Worm (Caenorhabditis elegans) whole organism, L4 larva: ENCODE measurements around the gene eif-2A.

Experiments
- F10B5.3 ChIP-seq: sonication (generic microtip); optimal IDR thresholded peaks from 2 replicates; lab custom pipeline; 2016; ENCODE audit warnings: mild to moderate bottlenecking, missing genetic modification characterization, missing compliant biosample characterization
- F37D6.2 ChIP-seq: sonication (generic microtip); optimal IDR thresholded peaks from 2 replicates; lab custom pipeline; 2016; ENCODE audit warnings: mild to moderate bottlenecking, missing genetic modification characterization, missing compliant biosample characterization
- F44E2.7 ChIP-seq: fragments of 200-800 bp; sonication (Bioruptor generic); IDR thresholded peaks from 2 replicates; pipeline ENCODE4 v2.1.2; 2022; ENCODE audit warnings: missing genetic modification characterization, missing compliant biosample characterization
- T20F7.1 ChIP-seq: fragments of 200-800 bp; sonication (Bioruptor generic); optimal IDR thresholded peaks from 2 replicates; lab custom pipeline; 2018; ENCODE audit warnings: mild to moderate bottlenecking, missing genetic modification characterization, missing compliant biosample characterization
- Y5F2A.4 ChIP-seq: fragments of 200-800 bp; sonication (Bioruptor generic); optimal IDR thresholded peaks from 2 replicates; lab custom pipeline; 2018; ENCODE audit warnings: mild to moderate bottlenecking, missing genetic modification characterization, missing compliant biosample characterization
- aha-1 ChIP-seq: fragments of 150-350 bp; peaks from one replicate; lab custom pipeline; 2014; ENCODE audit warnings: missing biosample characterization, missing genetic modification characterization
- aly-2 ChIP-seq: sonication (generic microtip); optimal IDR thresholded peaks from 2 replicates; lab custom pipeline; 2018; ENCODE audit warnings: missing biosample characterization, missing genetic modification characterization
- ama-1 ChIP-seq: fragments of 150-350 bp; optimal IDR thresholded peaks from 2 replicates; lab custom pipeline; 2014; ENCODE audit warnings: inconsistent platforms, mixed read lengths
- ceh-28 ChIP-seq: fragments of 150-350 bp; optimal IDR thresholded peaks from 2 replicates; lab custom pipeline; 2014; ENCODE audit warnings: missing biosample characterization, missing genetic modification reagents, missing genetic modification characterization
- ceh-32 ChIP-seq: sonication (generic microtip); optimal IDR thresholded peaks from 2 replicates; lab custom pipeline; 2016; ENCODE audit warnings: mild to moderate bottlenecking, missing genetic modification characterization, missing compliant biosample characterization; ENCODE audit not compliant: poor library complexity
- ceh-44 ChIP-seq: fragments of 200-800 bp; sonication (Bioruptor generic); IDR thresholded peaks from 2 replicates; pipeline ENCODE4 v1.3.6; 2022; ENCODE audit warnings: missing genetic modification reagents, missing genetic modification characterization, missing compliant biosample characterization
- ceh-62 ChIP-seq: sonication (generic microtip); optimal IDR thresholded peaks from 2 replicates; lab custom pipeline; 2017; ENCODE audit warnings: missing biosample characterization, missing genetic modification characterization
- ceh-82 ChIP-seq: sonication (generic microtip); optimal IDR thresholded peaks from 2 replicates; lab custom pipeline; 2017; ENCODE audit warnings: missing biosample characterization, missing genetic modification characterization
- ces-1 ChIP-seq: fragments of 150-350 bp; sonication (generic microtip); optimal IDR thresholded peaks from 4 replicates; lab custom pipeline; 2014; ENCODE audit warnings: missing biosample characterization, missing genetic modification reagents, missing genetic modification characterization
- cey-2 ChIP-seq: sonication (generic microtip); optimal IDR thresholded peaks from 3 replicates; lab custom pipeline; 2017; ENCODE audit warnings: missing genetic modification characterization, mild to moderate bottlenecking, missing compliant biosample characterization, antibody characterized with exemption, borderline replicate concordance; ENCODE audit not compliant: insufficient read depth
- ctbp-1 ChIP-seq: fragments of 200-800 bp; sonication (Bioruptor generic); IDR thresholded peaks from 2 replicates; pipeline ENCODE4 v1.3.6; 2022; ENCODE audit warnings: missing genetic modification reagents, missing genetic modification characterization, missing compliant biosample characterization
- daf-16 ChIP-seq, 3 experiments: sonication (generic microtip); optimal IDR thresholded peaks; 2 replicates each; lab custom pipeline; 2016 to 2017; ENCODE audit warnings: missing genetic modification characterization in 3 of 3, missing genetic modification reagents in 3 of 3, mild to moderate bottlenecking in 2 of 3, missing compliant biosample characterization in 2 of 3, missing biosample characterization in 1 of 3, moderate library complexity in 1 of 3
- daf-8 ChIP-seq: fragments of 200-800 bp; sonication (Bioruptor generic); IDR thresholded peaks from 2 replicates; pipeline ENCODE4 v1.3.6; 2022; ENCODE audit warnings: missing genetic modification characterization, missing compliant biosample characterization
- dmd-8 ChIP-seq: fragments of 200-800 bp; sonication (Bioruptor generic); IDR thresholded peaks from 2 replicates; pipeline ENCODE4 v1.3.6; 2022; ENCODE audit warnings: missing genetic modification characterization, missing compliant biosample characterization
- dpl-1 ChIP-seq: fragments of 150-350 bp; optimal IDR thresholded peaks from 2 replicates; lab custom pipeline; 2014; ENCODE audit warnings: missing biosample characterization, missing genetic modification reagents, missing genetic modification characterization
- duxl-1 ChIP-seq: sonication (generic microtip); optimal IDR thresholded peaks from 2 replicates; lab custom pipeline; 2016; ENCODE audit warnings: mild to moderate bottlenecking, missing genetic modification characterization, moderate library complexity, missing compliant biosample characterization; ENCODE audit not compliant: poor library complexity
- dve-1 ChIP-seq: sonication (generic microtip); optimal IDR thresholded peaks from 2 replicates; lab custom pipeline; 2017; ENCODE audit warnings: antibody characterized with exemption, mild to moderate bottlenecking, missing genetic modification characterization, missing compliant biosample characterization; ENCODE audit not compliant: insufficient read depth
- fkh-10 ChIP-seq: fragments of 150-350 bp; optimal IDR thresholded peaks from 2 replicates; lab custom pipeline; 2014; ENCODE audit warnings: missing biosample characterization, missing genetic modification reagents, missing genetic modification characterization
- gei-8 ChIP-seq: fragments of 200-800 bp; sonication (Bioruptor generic); optimal IDR thresholded peaks from 2 replicates; lab custom pipeline; 2018; ENCODE audit warnings: mild to moderate bottlenecking, missing genetic modification characterization, missing compliant biosample characterization
- hlh-11 ChIP-seq: fragments of 200-800 bp; sonication (Bioruptor generic); optimal IDR thresholded peaks from 2 replicates; lab custom pipeline; 2018; ENCODE audit warnings: mild to moderate bottlenecking, missing genetic modification characterization, missing compliant biosample characterization
- hlh-30 ChIP-seq: sonication (generic microtip); optimal IDR thresholded peaks from 2 replicates; lab custom pipeline; 2017; ENCODE audit warnings: antibody characterized with exemption, mild to moderate bottlenecking, missing genetic modification characterization, missing compliant biosample characterization; ENCODE audit not compliant: insufficient read depth
- lim-7 ChIP-seq: fragments of 200-800 bp; sonication (Bioruptor generic); IDR thresholded peaks from 2 replicates; pipeline ENCODE4 v1.3.6; 2022; ENCODE audit warnings: missing genetic modification characterization, missing compliant biosample characterization
- lin-1 ChIP-seq: fragments of 200-800 bp; sonication (Bioruptor generic); IDR thresholded peaks from 2 replicates; pipeline ENCODE4 v1.3.6; 2022; ENCODE audit warnings: missing genetic modification reagents, missing genetic modification characterization, missing compliant biosample characterization
- lin-13 ChIP-seq: fragments of 150-350 bp; optimal IDR thresholded peaks from 2 replicates; lab custom pipeline; 2014; ENCODE audit warnings: missing biosample characterization, missing genetic modification reagents, missing genetic modification characterization
- lin-38 ChIP-seq: fragments of 200-800 bp; sonication (Bioruptor generic); IDR thresholded peaks from 2 replicates; pipeline ENCODE4 v1.3.6; 2022; ENCODE audit warnings: missing genetic modification reagents, missing genetic modification characterization, missing compliant biosample characterization
- lin-39 ChIP-seq: fragments of 150-350 bp; optimal IDR thresholded peaks from 2 replicates; lab custom pipeline; 2014; ENCODE audit warnings: missing biosample characterization, missing genetic modification reagents, missing genetic modification characterization
- lsy-2 ChIP-seq, 2 experiments: fragments of 150-350 bp in 1 of 2; sonication (generic microtip) in 1 of 2; optimal IDR thresholded peaks; 2 replicates each; lab custom pipeline; 2014 to 2017; ENCODE audit warnings: missing biosample characterization in 2 of 2, missing genetic modification characterization in 2 of 2
- madf-5 ChIP-seq, 2 experiments: fragments of 200-800 bp; sonication (Bioruptor generic); IDR thresholded peaks; 2 replicates each; pipeline ENCODE4 v1.3.6; 2022; ENCODE audit warnings: missing compliant biosample characterization in 2 of 2, missing genetic modification characterization in 2 of 2
- mdt-29 ChIP-seq: fragments of 200-800 bp; sonication (Bioruptor generic); IDR thresholded peaks from 2 replicates; pipeline ENCODE4 v1.3.6; 2022; ENCODE audit warnings: missing genetic modification reagents, missing genetic modification characterization, missing compliant biosample characterization
- mes-2 ChIP-seq: sonication (generic microtip); optimal IDR thresholded peaks from 2 replicates; lab custom pipeline; 2016; ENCODE audit warnings: missing genotype, mild to moderate bottlenecking, missing genetic modification characterization, missing compliant biosample characterization; ENCODE audit not compliant: poor library complexity, severe bottlenecking
- nhr-11 ChIP-seq: fragments of 150-350 bp; optimal IDR thresholded peaks from 2 replicates; lab custom pipeline; 2014; ENCODE audit warnings: missing biosample characterization, missing genetic modification characterization
- nhr-111 ChIP-seq: fragments of 200-800 bp; sonication (Bioruptor generic); optimal IDR thresholded peaks from 2 replicates; lab custom pipeline; 2018; ENCODE audit warnings: mild to moderate bottlenecking, missing genetic modification characterization, missing compliant biosample characterization
- nhr-42 ChIP-seq: fragments of 200-800 bp; sonication (Bioruptor generic); IDR thresholded peaks from 2 replicates; pipeline ENCODE4 v1.3.6; 2022; ENCODE audit warnings: missing genetic modification characterization, missing compliant biosample characterization
- nhr-6 ChIP-seq: fragments of 150-350 bp; optimal IDR thresholded peaks from 2 replicates; lab custom pipeline; 2014; ENCODE audit warnings: missing biosample characterization, missing genetic modification characterization
- nhr-77 ChIP-seq: fragments of 150-350 bp; optimal IDR thresholded peaks from 2 replicates; lab custom pipeline; 2014; ENCODE audit warnings: missing biosample characterization, missing genetic modification characterization
- pha-4 ChIP-seq, 2 experiments: fragments of 150-350 bp in 1 of 2; fragments of 200-800 bp in 1 of 2; sonication (Bioruptor generic) in 1 of 2; IDR thresholded peaks in 1 of 2; optimal IDR thresholded peaks in 1 of 2; 2 replicates each; pipeline versions ENCODE4 v1.3.6 to Lab custom; 2014 to 2022; ENCODE audit warnings: missing genetic modification characterization in 2 of 2, missing genetic modification reagents in 2 of 2, missing biosample characterization in 1 of 2, missing compliant biosample characterization in 1 of 2
- pqm-1 ChIP-seq: sonication (generic microtip); optimal IDR thresholded peaks from 2 replicates; lab custom pipeline; 2017; ENCODE audit warnings: missing biosample characterization, missing genetic modification characterization
- sdz-12 ChIP-seq: fragments of 200-800 bp; sonication (Bioruptor generic); optimal IDR thresholded peaks from 2 replicates; lab custom pipeline; 2018; ENCODE audit warnings: mild to moderate bottlenecking, missing genetic modification characterization, missing compliant biosample characterization
- set-16 ChIP-seq: fragments of 200-800 bp; sonication (Bioruptor generic); IDR thresholded peaks from 2 replicates; pipeline ENCODE4 v1.3.6; 2022; ENCODE audit warnings: missing genetic modification reagents, missing genetic modification characterization, missing compliant biosample characterization
- spr-3 ChIP-seq: fragments of 200-800 bp; sonication (Bioruptor generic); optimal IDR thresholded peaks from 2 replicates; lab custom pipeline; 2018; ENCODE audit warnings: mild to moderate bottlenecking, missing genetic modification characterization, missing compliant biosample characterization
- unc-130 ChIP-seq: sonication (generic microtip); optimal IDR thresholded peaks from 2 replicates; lab custom pipeline; 2016; ENCODE audit warnings: missing genetic modification reagents, missing genetic modification characterization, missing compliant biosample characterization
- unc-62 ChIP-seq, 3 experiments: fragments of 150-350 bp in 1 of 3; sonication (generic microtip); optimal IDR thresholded peaks in 2 of 3; peaks in 1 of 3; 1 replicate in 1 of 3; 2 replicates in 2 of 3; lab custom pipeline; 2014 to 2017; ENCODE audit warnings: missing biosample characterization in 3 of 3, missing genetic modification characterization in 3 of 3, missing genetic modification reagents in 3 of 3, missing genotype in 1 of 3
- zip-11 ChIP-seq: fragments of 200-800 bp; sonication (Bioruptor generic); IDR thresholded peaks from 2 replicates; pipeline ENCODE4 v1.3.6; 2022; ENCODE audit warnings: missing genetic modification characterization, missing compliant biosample characterization
- zip-2 ChIP-seq: fragments of 150-350 bp; optimal IDR thresholded peaks from 2 replicates; lab custom pipeline; 2014; ENCODE audit warnings: missing biosample characterization, missing genetic modification characterization
- ztf-7 ChIP-seq: fragments of 150-350 bp; optimal IDR thresholded peaks from 2 replicates; lab custom pipeline; 2014; ENCODE audit warnings: missing biosample characterization, missing genetic modification characterization

Gene eif-2A

ce11 chrII:10416332-10416863 is at the start of gene eif-2A:
eif-2A (plus strand) TSS chrII:10416800.
- no peak for TF ChIP-seq nhr-42 (GFP tag; lab: Robert Waterston, UW)
- TF ChIP-seq lin-39 (tag; lab: Kevin White, UChicago): no peak
- no peak for TF ChIP-seq F44E2.7 (GFP tag; lab: Robert Waterston, UW)
- no peak for TF ChIP-seq nhr-6
- no peak for TF ChIP-seq ceh-28 (tag; lab: Kevin White, UChicago)
- TF ChIP-seq Y5F2A.4: no peak
- TF ChIP-seq duxl-1 (tag; lab: Kevin White, UChicago): no peak
- TF ChIP-seq lin-1 (GFP tag; lab: Robert Waterston, UW): no peak
- TF ChIP-seq hlh-11 (tag; lab: Kevin White, UChicago): no peak
- no peak for TF ChIP-seq mdt-29 (GFP tag; lab: Robert Waterston, UW)
- TF ChIP-seq pha-4 (GFP tag; IDR thresholded peaks at IDR 0.05; lab: Robert Waterston, UW): no peak
- no peak for TF ChIP-seq pha-4 (tag; optimal IDR thresholded peaks at IDR 0.05; lab: Kevin White, UChicago)
- TF ChIP-seq ceh-44 (GFP tag; lab: Robert Waterston, UW): no peak
- no peak for TF ChIP-seq sdz-12 (GFP tag; lab: Kevin White, UChicago)
- TF ChIP-seq cey-2 (tag; lab: Kevin White, UChicago): no peak
- no peak for TF ChIP-seq nhr-11 (tag; lab: Kevin White, UChicago)
- no peak for TF ChIP-seq F10B5.3 (tag; lab: Kevin White, UChicago)
- TF ChIP-seq nhr-111 (GFP tag; lab: Kevin White, UChicago): no peak
- no peak for TF ChIP-seq aly-2 (tag; lab: Kevin White, UChicago)
- TF ChIP-seq ceh-62 (tag; lab: Kevin White, UChicago): no peak
- no peak for TF ChIP-seq F37D6.2
- TF ChIP-seq dmd-8 (GFP tag; lab: Robert Waterston, UW): no peak
- no peak for TF ChIP-seq zip-11
- TF ChIP-seq gei-8: no peak
- TF ChIP-seq mes-2 (tag; lab: Kevin White, UChicago): no peak
- TF ChIP-seq dpl-1 (GFP tag; lab: Kevin White, UChicago): peak; percentile 32
- TF ChIP-seq hlh-30 (tag; lab: Kevin White, UChicago): peak; percentile 80
- TF ChIP-seq daf-8 (GFP tag; lab: Robert Waterston, UW): no peak
- no peak for TF ChIP-seq set-16 (GFP tag; lab: Robert Waterston, UW)
- no peak for TF ChIP-seq ctbp-1 (GFP tag; lab: Robert Waterston, UW)
- TF ChIP-seq lsy-2 (tag; optimal IDR thresholded peaks at IDR 0.05; lab: Kevin White, UChicago): peak in 1 of 2 experiments; percentile 93
- no peak for TF ChIP-seq ces-1 (GFP tag; lab: Kevin White, UChicago)
- peak in 1 of 2 experiments; percentile 12 for TF ChIP-seq unc-62 (GFP tag; optimal IDR thresholded peaks at IDR 0.05 in 1 of 2; lab: Kevin White, UChicago)
- no peak for TF ChIP-seq unc-62 (tag; optimal IDR thresholded peaks at IDR 0.05; lab: Kevin White, UChicago)
- TF ChIP-seq ceh-32 (tag; lab: Kevin White, UChicago): no peak
- no peak for TF ChIP-seq lim-7 (GFP tag; lab: Robert Waterston, UW)
- no peak for TF ChIP-seq ama-1 (lab: Kevin White, UChicago)
- TF ChIP-seq dve-1 (tag; lab: Kevin White, UChicago): no peak
- no peak for TF ChIP-seq lin-13 (GFP tag; lab: Kevin White, UChicago)
- TF ChIP-seq daf-16 (GFP tag; optimal IDR thresholded peaks at IDR 0.05; lab: Kevin White, UChicago): no peak
- no peak for TF ChIP-seq daf-16 (tag; optimal IDR thresholded peaks at IDR 0.05; lab: Kevin White, UChicago)
- no peak for TF ChIP-seq aha-1 (tag; lab: Kevin White, UChicago)
- TF ChIP-seq fkh-10: no peak
- TF ChIP-seq pqm-1 (tag; lab: Kevin White, UChicago): no peak
- no peak for TF ChIP-seq ceh-82 (tag; lab: Kevin White, UChicago)
- TF ChIP-seq lin-38 (GFP tag; lab: Robert Waterston, UW): no peak
- TF ChIP-seq spr-3 (GFP tag; lab: Kevin White, UChicago): no peak
- no peak for TF ChIP-seq ztf-7 (tag; lab: Kevin White, UChicago)
- no peak for TF ChIP-seq madf-5 (GFP tag; IDR thresholded peaks at IDR 0.05; lab: Robert Waterston, UW)
- TF ChIP-seq nhr-77 (tag; lab: Kevin White, UChicago): no peak
- peak; percentile 61 for TF ChIP-seq T20F7.1 (GFP tag; lab: Kevin White, UChicago)
- TF ChIP-seq unc-130 (GFP tag; lab: Kevin White, UChicago): peak; percentile 0
- no peak for TF ChIP-seq zip-2 (tag; lab: Kevin White, UChicago)
